Fruit fly (Drosophila melanogaster) whole organism, embryonic: Measurements from ENCODE around the gene CG17109.

ENCODE experiments used
- Asciz ChIP-seq: fragments of 200-800 bp; sonication (Bioruptor generic); optimal IDR thresholded peaks from 2 replicates; lab custom pipeline; 2017; ENCODE audit warnings: missing biosample characterization, mild to moderate bottlenecking, missing genetic modification characterization, missing genetic modification reagents
- CG11398 ChIP-seq: fragments of 200-800 bp; sonication (Bioruptor generic); optimal IDR thresholded peaks from 2 replicates; lab custom pipeline; 2016; ENCODE audit warnings: missing biosample characterization, missing genetic modification characterization
- aop ChIP-seq: fragments of 200-800 bp; sonication (Bioruptor generic); IDR thresholded peaks from 2 replicates; pipeline ENCODE4 v1.3.6; 2022; ENCODE audit warnings: missing biosample characterization, missing genetic modification characterization
- tup ChIP-seq: fragments of 200-800 bp; sonication (Bioruptor generic); optimal IDR thresholded peaks from 2 replicates; lab custom pipeline; 2016; ENCODE audit warnings: missing biosample characterization, mild to moderate bottlenecking, missing genetic modification characterization, moderate library complexity

- TF ChIP-seq CG11398 (no peak), Asciz (GFP tag; lab: Kevin White, UChicago) (no peak), aop (GFP tag; lab: Robert Waterston, UW) (no peak), tup (GFP tag; lab: Kevin White, UChicago) (no peak)
Observed at dm6 chr3R:23099233-23099632, 3.7 kb downstream of the CG17109 start, which contains the start of gene CG6738.
